Worm (Caenorhabditis elegans): Measurements from ENCODE around the gene srw-32.

ce11 chrV:17531410-17531809 lies 22.8 kb downstream of the srw-32 start, which contains the start of gene C18D4.4:
- TF ChIP-seq Y22D7AL.16 (tag; optimal IDR thresholded peaks at IDR 0.05) (no peak), odd-2 (tag; optimal IDR thresholded peaks at IDR 0.05) (no peak), pha-4 (tag; optimal IDR thresholded peaks at IDR 0.05) (no peak), hlh-30 (tag; optimal IDR thresholded peaks at IDR 0.05; ENCODE audit: insufficient read depth) (no peak), unc-86 (tag; optimal IDR thresholded peaks at IDR 0.05) (no peak)

All from whole organism, late embryonic.